Worm (Caenorhabditis elegans): ENCODE data around the gene Y66D12A.7.

DNA sequence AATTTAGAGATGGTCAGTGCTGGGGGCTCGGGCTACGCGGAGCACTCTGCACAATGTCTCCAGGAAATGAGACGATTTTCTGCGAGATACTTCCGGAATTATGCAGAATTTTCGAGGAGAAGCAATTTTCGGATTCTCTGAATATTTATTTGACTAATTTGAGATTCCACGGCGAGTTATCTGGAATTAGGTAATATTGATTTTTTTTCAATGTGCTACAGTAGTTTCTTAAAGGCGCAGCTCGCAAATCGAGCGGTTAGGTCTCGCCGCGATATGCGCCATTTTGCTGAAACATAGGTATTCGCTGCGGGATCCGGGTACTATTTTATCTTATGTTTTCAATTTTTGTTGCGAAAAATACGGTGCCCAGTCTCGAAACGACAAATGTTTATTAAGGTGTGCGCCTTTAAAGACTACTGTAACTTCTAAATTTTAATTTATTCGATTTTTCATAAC, 45.6 kb downstream of the Y66D12A.7 start, which contains the start of gene nrps-1:
- TF ChIP-seq aha-1 (tag; optimal IDR thresholded peaks at IDR 0.05) (no peak), tbx-2 (tag; optimal IDR thresholded peaks at IDR 0.05) (no peak), mab-9 (GFP tag; IDR thresholded peaks at IDR 0.05) (no peak), mdl-1 (tag; optimal IDR thresholded peaks at IDR 0.05) (no peak), nhr-11 (tag; optimal IDR thresholded peaks at IDR 0.05) (no peak), snpc-4 (tag; optimal IDR thresholded peaks at IDR 0.05) (no peak), lin-39 (tag; optimal IDR thresholded peaks at IDR 0.05) (no peak), C16A3.4 (tag; optimal IDR thresholded peaks at IDR 0.05) (no peak), sup-37 (GFP tag; optimal IDR thresholded peaks at IDR 0.05) (no peak), grh-1 (GFP tag; IDR thresholded peaks at IDR 0.05) (no peak)
